Worm (Caenorhabditis elegans) whole organism, young adult: ENCODE results near the gene nhr-88.
A peak's percentile ranks its signal among the peaks of the same experiment; 100 is the strongest.

Experiments
- B0035.1 ChIP-seq: sonication (generic microtip); optimal IDR thresholded peaks from 2 replicates; lab custom pipeline; 2016; ENCODE audit warnings: missing genetic modification characterization, mild to moderate bottlenecking, missing compliant biosample characterization, missing genotype, missing genetic modification reagents
- B0336.3 ChIP-seq: fragments of 200-800 bp; sonication (Bioruptor generic); IDR thresholded peaks from 2 replicates; pipeline ENCODE4 v1.3.6; 2022; ENCODE audit warnings: missing genetic modification characterization, missing compliant biosample characterization
- F10E7.11 ChIP-seq: sonication (generic microtip); optimal IDR thresholded peaks from 2 replicates; lab custom pipeline; 2017; ENCODE audit warnings: mild to moderate bottlenecking, missing genetic modification characterization, moderate library complexity, missing compliant biosample characterization
- F49E8.2 ChIP-seq: sonication (generic microtip); optimal IDR thresholded peaks from 3 replicates; lab custom pipeline; 2017; ENCODE audit warnings: missing genetic modification characterization, mild to moderate bottlenecking, missing compliant biosample characterization, antibody characterized with exemption, moderate library complexity; ENCODE audit not compliant: insufficient read depth
- F55B11.4 ChIP-seq: sonication (generic microtip); optimal IDR thresholded peaks from 2 replicates; lab custom pipeline; 2016; ENCODE audit warnings: missing compliant biosample characterization, missing genetic modification characterization, borderline replicate concordance; ENCODE audit not compliant: insufficient read depth
- K12H6.12 ChIP-seq: fragments of 200-800 bp; sonication (Bioruptor generic); optimal IDR thresholded peaks from 2 replicates; lab custom pipeline; 2018; ENCODE audit warnings: mild to moderate bottlenecking, missing genetic modification characterization, missing compliant biosample characterization
- aptf-2 ChIP-seq: fragments of 200-800 bp; sonication (Bioruptor generic); conservative IDR thresholded peaks from 2 replicates; pipeline ENCODE4 v1.3.6; 2022; ENCODE audit warnings: missing genetic modification reagents, missing genetic modification characterization, missing compliant biosample characterization
- atf-7 ChIP-seq: sonication (generic microtip); optimal IDR thresholded peaks from 2 replicates; lab custom pipeline; 2017; ENCODE audit warnings: mild to moderate bottlenecking, missing genetic modification characterization, missing compliant biosample characterization
- attf-5 ChIP-seq: fragments of 200-800 bp; sonication (Bioruptor generic); optimal IDR thresholded peaks from 2 replicates; lab custom pipeline; 2018; ENCODE audit warnings: mild to moderate bottlenecking, missing genetic modification characterization, missing compliant biosample characterization
- cebp-1 ChIP-seq, 2 experiments: fragments of 200-800 bp in 1 of 2; sonication (Bioruptor generic) in 1 of 2; sonication (generic microtip) in 1 of 2; IDR thresholded peaks in 1 of 2; optimal IDR thresholded peaks in 1 of 2; 2 replicates each; pipeline versions ENCODE4 v1.3.6 to Lab custom; 2017 to 2022; ENCODE audit warnings: missing compliant biosample characterization in 2 of 2, missing genetic modification characterization in 2 of 2, mild to moderate bottlenecking in 1 of 2, missing genetic modification reagents in 1 of 2, moderate library complexity in 1 of 2
- ceh-27 ChIP-seq: fragments of 200-800 bp; sonication (Bioruptor generic); optimal IDR thresholded peaks from 2 replicates; lab custom pipeline; 2018; ENCODE audit warnings: mild to moderate bottlenecking, missing genetic modification characterization, moderate library complexity, missing compliant biosample characterization
- ceh-79 ChIP-seq: sonication (generic microtip); optimal IDR thresholded peaks from 2 replicates; lab custom pipeline; 2017; ENCODE audit warnings: mild to moderate bottlenecking, missing genetic modification characterization, missing compliant biosample characterization
- ceh-91 ChIP-seq: fragments of 200-800 bp; sonication (Bioruptor generic); IDR thresholded peaks from 2 replicates; pipeline ENCODE4 v1.3.6; 2022; ENCODE audit warnings: missing genetic modification reagents, missing genetic modification characterization, missing compliant biosample characterization
- chd-7 ChIP-seq: sonication (generic microtip); optimal IDR thresholded peaks from 2 replicates; lab custom pipeline; 2016; ENCODE audit warnings: mild to moderate bottlenecking, missing genetic modification characterization, moderate library complexity, missing compliant biosample characterization
- egl-44 ChIP-seq: fragments of 200-800 bp; sonication (Bioruptor generic); IDR thresholded peaks from 2 replicates; pipeline ENCODE4 v1.3.6; 2022; ENCODE audit warnings: missing genetic modification reagents, missing genetic modification characterization, missing compliant biosample characterization
- him-1 ChIP-seq: sonication (generic microtip); optimal IDR thresholded peaks from 2 replicates; lab custom pipeline; 2016; ENCODE audit warnings: missing genotype, missing genetic modification reagents, missing genetic modification characterization, missing compliant biosample characterization
- hmg-1.2 ChIP-seq: fragments of 200-800 bp; sonication (Bioruptor generic); IDR thresholded peaks from 2 replicates; pipeline ENCODE4 v1.3.6; 2022; ENCODE audit warnings: missing genetic modification reagents, missing genetic modification characterization, missing compliant biosample characterization
- hrde-1 ChIP-seq: sonication (generic microtip); optimal IDR thresholded peaks from 2 replicates; lab custom pipeline; 2016; ENCODE audit warnings: missing genetic modification characterization, mild to moderate bottlenecking, missing compliant biosample characterization, moderate library complexity, missing genotype, missing genetic modification reagents, borderline replicate concordance
- madf-8 ChIP-seq: fragments of 200-800 bp; sonication (Bioruptor generic); conservative IDR thresholded peaks from 2 replicates; pipeline ENCODE4 v1.3.6; 2022; ENCODE audit warnings: missing genetic modification reagents, missing genetic modification characterization, missing compliant biosample characterization
- mcd-1 ChIP-seq: fragments of 200-800 bp; sonication (Bioruptor generic); IDR thresholded peaks from 2 replicates; pipeline ENCODE4 v1.3.6; 2022; ENCODE audit warnings: missing genetic modification reagents, missing genetic modification characterization, missing compliant biosample characterization
- nfyb-1 ChIP-seq: fragments of 200-800 bp; sonication (Bioruptor generic); IDR thresholded peaks from 2 replicates; pipeline ENCODE4 v1.3.6; 2022; ENCODE audit warnings: missing genetic modification reagents, missing genetic modification characterization, missing compliant biosample characterization
- nhr-80 ChIP-seq: sonication (generic microtip); optimal IDR thresholded peaks from 2 replicates; lab custom pipeline; 2016; ENCODE audit warnings: missing genetic modification characterization, missing compliant biosample characterization
- snpc-1.1 ChIP-seq: sonication (generic microtip); optimal IDR thresholded peaks from 2 replicates; lab custom pipeline; 2017; ENCODE audit warnings: missing genetic modification characterization, mild to moderate bottlenecking, missing compliant biosample characterization, antibody characterized with exemption, moderate library complexity, missing genotype, missing genetic modification reagents; ENCODE audit not compliant: insufficient read depth
- sptf-2 ChIP-seq: fragments of 200-800 bp; sonication (Bioruptor generic); optimal IDR thresholded peaks from 2 replicates; lab custom pipeline; 2018; ENCODE audit warnings: mild to moderate bottlenecking, missing genetic modification characterization, missing compliant biosample characterization
- zfh-2 ChIP-seq: fragments of 200-800 bp; sonication (Bioruptor generic); conservative IDR thresholded peaks from 2 replicates; pipeline ENCODE4 v1.3.6; 2022; ENCODE audit warnings: missing genetic modification reagents, missing genetic modification characterization, missing compliant biosample characterization
- ztf-26 ChIP-seq: sonication (generic microtip); optimal IDR thresholded peaks from 2 replicates; lab custom pipeline; 2017; ENCODE audit warnings: missing genetic modification characterization, missing compliant biosample characterization
- ztf-28 ChIP-seq: fragments of 200-800 bp; sonication (Bioruptor generic); IDR thresholded peaks from 2 replicates; pipeline ENCODE4 v1.3.6; 2022; ENCODE audit warnings: missing genetic modification reagents, missing genetic modification characterization, missing compliant biosample characterization
- ztf-3 ChIP-seq: fragments of 200-800 bp; sonication (Bioruptor generic); optimal IDR thresholded peaks from 2 replicates; lab custom pipeline; 2018; ENCODE audit warnings: mild to moderate bottlenecking, missing genetic modification characterization, missing compliant biosample characterization

The nhr-88 gene

DNA sequence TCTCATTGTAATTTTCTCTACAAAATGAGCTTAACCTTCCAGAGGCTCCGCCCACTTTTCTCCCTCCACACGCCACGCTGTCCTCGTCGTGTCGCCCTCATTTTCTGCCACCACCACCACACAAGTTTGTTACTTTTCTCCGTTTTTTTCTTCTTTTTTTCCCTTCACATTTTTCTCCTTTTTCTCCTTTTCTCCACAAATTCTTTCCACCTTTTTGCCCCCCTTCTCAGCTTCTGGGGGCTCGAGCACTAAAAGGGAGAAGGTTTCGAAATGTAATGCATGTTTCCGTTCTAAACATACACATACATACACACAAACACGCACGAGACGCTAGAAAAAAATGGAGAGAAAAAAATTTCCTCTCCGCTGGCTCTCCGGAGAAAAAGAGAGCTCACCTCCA, at the start of gene nhr-88:
nhr-88 (plus strand) TSS at position 43 of the 400 bp plus-strand sequence.
- TF ChIP-seq B0035.1 (tag; lab: Kevin White, UChicago) = no peak
- no peak for TF ChIP-seq him-1 (tag; lab: Kevin White, UChicago)
- TF ChIP-seq sptf-2 (GFP tag; lab: Kevin White, UChicago) = no peak
- TF ChIP-seq K12H6.12 (tag; lab: Kevin White, UChicago) = peak; percentile 20
- no peak for TF ChIP-seq hrde-1 (tag; lab: Kevin White, UChicago)
- peak; percentile 42 for TF ChIP-seq mcd-1 (GFP tag; lab: Robert Waterston, UW)
- TF ChIP-seq chd-7 (tag; lab: Kevin White, UChicago) = peak; percentile 18
- TF ChIP-seq madf-8 (GFP tag; lab: Robert Waterston, UW) = 0 out of 2 replicates have a peak, but pooled peaks have one; percentile 15
- peak; percentile 76 for TF ChIP-seq zfh-2
- no peak for TF ChIP-seq ceh-27 (GFP tag; lab: Kevin White, UChicago)
- TF ChIP-seq atf-7 = peak; percentile 16
- 0 out of 2 replicates have a peak, but pooled peaks have one; percentile 21 for TF ChIP-seq hmg-1.2 (GFP tag; lab: Robert Waterston, UW)
- TF ChIP-seq B0336.3 (GFP tag; lab: Robert Waterston, UW) = peak; percentile 31; the same call in 1 of the 2 replicates
- peak; percentile 56; the same call in 1 of the 2 replicates for TF ChIP-seq nfyb-1 (GFP tag; lab: Robert Waterston, UW)
- peak; percentile 6 for TF ChIP-seq attf-5 (GFP tag; lab: Kevin White, UChicago)
- no peak for TF ChIP-seq cebp-1 (GFP tag; IDR thresholded peaks at IDR 0.05; lab: Robert Waterston, UW)
- peak; percentile 69 for TF ChIP-seq cebp-1 (tag; optimal IDR thresholded peaks at IDR 0.05; lab: Kevin White, UChicago)
- TF ChIP-seq F55B11.4 (tag; lab: Kevin White, UChicago) = no peak
- TF ChIP-seq snpc-1.1 (tag; lab: Kevin White, UChicago) = no peak

ce11 chrII:2927533-2927932, 48.9 kb upstream of the nhr-88 start, which contains the start of the genes ZK355.3 and ZK355.8:
ZK355.3 (minus strand) TSS chrII:2927633.
ZK355.8 (plus strand) TSS chrII:2927804.
- peak; percentile 49 for TF ChIP-seq zfh-2
- no peak for TF ChIP-seq ztf-26 (tag; lab: Kevin White, UChicago)
- no peak for TF ChIP-seq madf-8 (GFP tag; lab: Robert Waterston, UW)
- TF ChIP-seq egl-44 (GFP tag; lab: Robert Waterston, UW) = no peak
- TF ChIP-seq hmg-1.2 (GFP tag; lab: Robert Waterston, UW) = no peak
- TF ChIP-seq, all 124 proteins: peak for 1

- no peak for TF ChIP-seq F10E7.11 (tag; lab: Kevin White, UChicago)
- 0 out of 2 replicates have a peak, but pooled peaks have one; percentile 10 for TF ChIP-seq ztf-28
- TF ChIP-seq snpc-1.1 (tag; lab: Kevin White, UChicago) = peak; percentile 54
- TF ChIP-seq zfh-2 = peak; percentile 81
Measured at ce11 chrII:2929846-2930245, 46.6 kb upstream of the nhr-88 start.

ce11 chrII:2930499-2930898, 45.9 kb upstream of the nhr-88 start, which contains the start of the genes irld-64 and irld-63:
irld-64 (minus strand) TSS chrII:2930599.
irld-63 (plus strand) TSS chrII:2930728.
- TF ChIP-seq ztf-3 (GFP tag; lab: Kevin White, UChicago) = no peak
- TF ChIP-seq F49E8.2 (tag; lab: Kevin White, UChicago) = no peak
- no peak for TF ChIP-seq nhr-80 (tag; lab: Kevin White, UChicago)
- no peak for TF ChIP-seq ceh-79 (tag; lab: Kevin White, UChicago)
- TF ChIP-seq, all 124 proteins: peak for 0

DNA sequence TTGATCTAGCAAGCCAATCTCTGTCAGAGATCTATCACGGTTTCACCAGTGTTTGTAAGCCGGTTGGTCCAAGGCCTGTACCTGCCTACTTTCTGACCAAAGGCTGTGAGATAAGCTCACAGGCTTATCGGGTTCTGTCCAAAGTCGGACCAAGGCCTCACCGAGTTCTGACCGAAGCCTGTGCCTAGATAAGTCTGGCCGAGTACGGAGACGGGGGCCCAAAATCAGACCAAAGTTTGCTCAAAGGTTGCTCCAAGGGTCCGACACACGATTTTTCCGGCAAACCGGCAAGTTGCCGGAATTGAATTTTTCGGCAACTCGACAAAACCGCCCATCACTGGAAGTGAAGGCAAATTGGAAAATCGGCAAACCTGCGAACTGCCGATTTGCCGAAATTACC, 44.9 kb upstream of the nhr-88 start:
- no peak for TF ChIP-seq ceh-91
- no peak for TF ChIP-seq chd-7 (tag; lab: Kevin White, UChicago)
- TF ChIP-seq aptf-2 = no peak
- TF ChIP-seq zfh-2 = peak; percentile 62; the same call in 1 of the 2 replicates
